Fruit fly (Drosophila melanogaster) whole organism, embryonic: ENCODE data around the gene Smvt.

Experiments
- Adf1 ChIP-seq: fragments of 200-800 bp; sonication (Bioruptor generic); IDR thresholded peaks from 2 replicates; pipeline ENCODE4 v1.3.6; 2022; ENCODE audit warnings: missing biosample characterization, missing genetic modification characterization
- C15 ChIP-seq: fragments of 200-800 bp; sonication (Bioruptor generic); IDR thresholded peaks from 3 replicates; pipeline ENCODE4 v1.3.6; 2022; ENCODE audit warnings: missing biosample characterization, missing genetic modification characterization
- CG10462 ChIP-seq: fragments of 200-800 bp; sonication (Bioruptor generic); optimal IDR thresholded peaks from 2 replicates; lab custom pipeline; 2016; ENCODE audit warnings: missing biosample characterization, missing genetic modification characterization
- CG13424 ChIP-seq: fragments of 200-800 bp; sonication (Bioruptor generic); optimal IDR thresholded peaks from 2 replicates; lab custom pipeline; 2019; ENCODE audit warnings: missing biosample characterization, mild to moderate bottlenecking, missing genetic modification characterization, moderate library complexity
- CG14860 ChIP-seq: fragments of 200-800 bp; sonication (Bioruptor generic); IDR thresholded peaks from 3 replicates; pipeline ENCODE4 v1.3.6; 2022; ENCODE audit warnings: missing biosample characterization, missing genetic modification characterization; ENCODE audit not compliant: partially characterized antibody
- CG15514 ChIP-seq: fragments of 200-800 bp; sonication (Bioruptor generic); optimal IDR thresholded peaks from 3 replicates; lab custom pipeline; 2017; ENCODE audit warnings: missing biosample characterization, missing genetic modification characterization, mild to moderate bottlenecking, moderate library complexity, missing genetic modification reagents
- CG17328 ChIP-seq: fragments of 200-800 bp; sonication (Bioruptor generic); IDR thresholded peaks from 2 replicates; pipeline ENCODE4 v1.3.6; 2022; ENCODE audit warnings: missing biosample characterization, missing genetic modification characterization
- CG30020 ChIP-seq: fragments of 200-800 bp; optimal IDR thresholded peaks from 2 replicates; lab custom pipeline; 2019; ENCODE audit warnings: missing biosample characterization, mild to moderate bottlenecking, missing genetic modification characterization, moderate library complexity
- CG32532 ChIP-seq: fragments of 200-800 bp; sonication (Bioruptor generic); IDR thresholded peaks from 2 replicates; pipeline ENCODE4 v1.3.6; 2022; ENCODE audit warnings: missing biosample characterization, missing genetic modification characterization
- CG34224 ChIP-seq: fragments of 200-800 bp; sonication (Bioruptor generic); IDR thresholded peaks from 3 replicates; pipeline ENCODE4 v1.3.6; 2022; ENCODE audit warnings: missing biosample characterization, missing genetic modification characterization; ENCODE audit not compliant: partially characterized antibody
- CG34376 ChIP-seq: fragments of 200-800 bp; sonication (Bioruptor generic); optimal IDR thresholded peaks from 2 replicates; lab custom pipeline; 2018; ENCODE audit warnings: missing biosample characterization, mild to moderate bottlenecking, missing genetic modification characterization
- CG34422 ChIP-seq: fragments of 200-800 bp; sonication (Bioruptor generic); IDR thresholded peaks from 3 replicates; pipeline ENCODE4 v1.3.6; 2022; ENCODE audit warnings: missing biosample characterization, missing genetic modification characterization
- CG6254 ChIP-seq: fragments of 200-800 bp; sonication (Bioruptor generic); optimal IDR thresholded peaks from 3 replicates; lab custom pipeline; 2017; ENCODE audit warnings: mild to moderate bottlenecking, missing biosample characterization, missing genetic modification reagents, missing genetic modification characterization
- CG6683 ChIP-seq: fragments of 200-800 bp; sonication (Bioruptor generic); optimal IDR thresholded peaks from 2 replicates; lab custom pipeline; 2017; ENCODE audit warnings: missing biosample characterization, mild to moderate bottlenecking, missing genetic modification characterization, missing genetic modification reagents
- CG7928 ChIP-seq: fragments of 200-800 bp; sonication (Bioruptor generic); optimal IDR thresholded peaks from 2 replicates; lab custom pipeline; 2017; ENCODE audit warnings: missing biosample characterization, mild to moderate bottlenecking, missing genetic modification characterization
- CTCF ChIP-seq: fragments of 200-800 bp; sonication (Bioruptor generic); optimal IDR thresholded peaks from 2 replicates; lab custom pipeline; 2017; ENCODE audit warnings: missing biosample characterization, mild to moderate bottlenecking, missing genetic modification characterization, moderate library complexity
- Ets97D ChIP-seq: fragments of 200-800 bp; sonication (Bioruptor generic); optimal IDR thresholded peaks from 3 replicates; lab custom pipeline; 2016; ENCODE audit warnings: missing biosample characterization, missing genetic modification characterization
- HmgD ChIP-seq: fragments of 200-800 bp; sonication (Bioruptor generic); optimal IDR thresholded peaks from 3 replicates; lab custom pipeline; 2016; ENCODE audit warnings: missing biosample characterization, missing genetic modification characterization
- Hr78 ChIP-seq, 2 experiments: fragments of 200-800 bp in 1 of 2; fragments of >200 bp in 1 of 2; sonication (Bioruptor generic) in 1 of 2; optimal IDR thresholded peaks; 2 replicates each; lab custom pipeline; 2017 to 2019; ENCODE audit warnings: missing biosample characterization in 2 of 2, missing genetic modification characterization in 2 of 2, mild to moderate bottlenecking in 1 of 2, moderate library complexity in 1 of 2
- Lim3 ChIP-seq: fragments of 200-800 bp; sonication (Bioruptor generic); IDR thresholded peaks from 2 replicates; pipeline ENCODE4 v1.3.6; 2022; ENCODE audit warnings: missing biosample characterization, missing genetic modification characterization
- Myb ChIP-seq: fragments of 200-800 bp; sonication (Bioruptor generic); optimal IDR thresholded peaks from 2 replicates; lab custom pipeline; 2016; ENCODE audit warnings: missing biosample characterization, missing genetic modification characterization
- Spps ChIP-seq: fragments of 200-800 bp; sonication (Bioruptor generic); optimal IDR thresholded peaks from 2 replicates; lab custom pipeline; 2018; ENCODE audit warnings: missing biosample characterization, mild to moderate bottlenecking, missing genetic modification characterization
- Xrp1 ChIP-seq: fragments of 200-800 bp; sonication (Bioruptor generic); IDR thresholded peaks from 2 replicates; pipeline ENCODE4 v1.3.6; 2022; ENCODE audit warnings: missing biosample characterization, missing genetic modification characterization
- abd-A ChIP-seq: fragments of 200-800 bp; sonication (Bioruptor generic); optimal IDR thresholded peaks from 3 replicates; lab custom pipeline; 2019; ENCODE audit warnings: missing biosample characterization, mild to moderate bottlenecking, missing genetic modification characterization, moderate library complexity
- ato ChIP-seq: fragments of 200-800 bp; sonication (Bioruptor generic); IDR thresholded peaks from 2 replicates; pipeline ENCODE4 v1.3.6; 2022; ENCODE audit warnings: missing biosample characterization, missing genetic modification characterization; ENCODE audit not compliant: partially characterized antibody
- cwo ChIP-seq: fragments of 200-800 bp; sonication (Bioruptor generic); optimal IDR thresholded peaks from 3 replicates; lab custom pipeline; 2017; ENCODE audit warnings: missing biosample characterization, missing genetic modification characterization, mild to moderate bottlenecking, moderate library complexity, missing genetic modification reagents
- ewg ChIP-seq: fragments of 200-800 bp; sonication (Bioruptor generic); optimal IDR thresholded peaks from 3 replicates; lab custom pipeline; 2017; ENCODE audit warnings: mild to moderate bottlenecking, missing biosample characterization, missing genetic modification reagents, missing genetic modification characterization
- ftz-f1 ChIP-seq: fragments of 200-800 bp; sonication (Bioruptor generic); optimal IDR thresholded peaks from 2 replicates; lab custom pipeline; 2016; ENCODE audit warnings: missing biosample characterization, missing genetic modification characterization
- gt ChIP-seq: fragments of 200-800 bp; sonication (Bioruptor generic); IDR thresholded peaks from 2 replicates; pipeline ENCODE4 v1.3.6; 2022; ENCODE audit warnings: missing biosample characterization, missing genetic modification characterization
- lbe ChIP-seq: fragments of 200-800 bp; sonication (Bioruptor generic); optimal IDR thresholded peaks from 2 replicates; lab custom pipeline; 2016; ENCODE audit warnings: missing biosample characterization, mild to moderate bottlenecking, missing genetic modification characterization
- lilli ChIP-seq: fragments of 200-800 bp; sonication (Bioruptor generic); optimal IDR thresholded peaks from 3 replicates; lab custom pipeline; 2016; ENCODE audit warnings: missing biosample characterization, missing genetic modification characterization
- lov ChIP-seq, 2 experiments: fragments of 200-800 bp in 1 of 2; fragments of >200 bp in 1 of 2; sonication (Bioruptor generic) in 1 of 2; IDR thresholded peaks in 1 of 2; optimal IDR thresholded peaks in 1 of 2; 2 replicates in 1 of 2; 3 replicates in 1 of 2; pipeline versions ENCODE4 v1.3.6 to Lab custom; 2017 to 2022; ENCODE audit warnings: missing biosample characterization in 1 of 2, missing genetic modification characterization in 1 of 2
- phol ChIP-seq: fragments of 200-800 bp; sonication (Bioruptor generic); optimal IDR thresholded peaks from 3 replicates; lab custom pipeline; 2018; ENCODE audit warnings: missing biosample characterization, mild to moderate bottlenecking, missing genetic modification characterization, moderate library complexity
- pzg ChIP-seq: fragments of 200-800 bp; sonication (Bioruptor generic); optimal IDR thresholded peaks from 3 replicates; lab custom pipeline; 2018; ENCODE audit warnings: missing biosample characterization, mild to moderate bottlenecking, missing genetic modification characterization, moderate library complexity
- repo ChIP-seq: fragments of 200-800 bp; sonication (Bioruptor generic); optimal IDR thresholded peaks from 2 replicates; lab custom pipeline; 2016; ENCODE audit warnings: missing biosample characterization, missing genetic modification characterization
- sisA ChIP-seq: fragments of 200-800 bp; sonication (Bioruptor generic); IDR thresholded peaks from 2 replicates; pipeline ENCODE4 v1.3.6; 2022; ENCODE audit warnings: missing biosample characterization, missing genetic modification characterization
- sob ChIP-seq: fragments of 200-800 bp; sonication (Bioruptor generic); IDR thresholded peaks from 2 replicates; pipeline ENCODE4 v1.3.6; 2022; ENCODE audit warnings: missing biosample characterization, missing genetic modification characterization
- stwl ChIP-seq: fragments of 200-800 bp; sonication (Bioruptor generic); optimal IDR thresholded peaks from 3 replicates; lab custom pipeline; 2018; ENCODE audit warnings: missing biosample characterization, mild to moderate bottlenecking, missing genetic modification characterization, moderate library complexity
- tup ChIP-seq: fragments of 200-800 bp; sonication (Bioruptor generic); optimal IDR thresholded peaks from 2 replicates; lab custom pipeline; 2016; ENCODE audit warnings: missing biosample characterization, mild to moderate bottlenecking, missing genetic modification characterization, moderate library complexity
- tx ChIP-seq: fragments of 200-800 bp; sonication (Bioruptor generic); optimal IDR thresholded peaks from 2 replicates; lab custom pipeline; 2016; ENCODE audit warnings: missing biosample characterization, missing genetic modification characterization
- vnd ChIP-seq: fragments of 200-800 bp; sonication (Bioruptor generic); IDR thresholded peaks from 3 replicates; pipeline ENCODE4 v1.3.6; 2022; ENCODE audit warnings: missing biosample characterization, missing genetic modification characterization; ENCODE audit not compliant: partially characterized antibody
- zen2 ChIP-seq: fragments of 200-800 bp; sonication (Bioruptor generic); IDR thresholded peaks from 3 replicates; pipeline ENCODE4 v1.3.6; 2022; ENCODE audit warnings: missing biosample characterization, missing genetic modification characterization; ENCODE audit not compliant: partially characterized antibody
- zfh1 ChIP-seq: fragments of 200-800 bp; sonication (Bioruptor generic); IDR thresholded peaks from 3 replicates; pipeline ENCODE4 v1.3.6; 2022; ENCODE audit warnings: missing biosample characterization, missing genetic modification characterization

Smvt gene

dm6 chr3R:31794457-31794856, 33.1 kb upstream of the Smvt start (continued):
- TF ChIP-seq ewg (GFP tag; lab: Kevin White, UChicago) (peak; percentile 24), lov (optimal IDR thresholded peaks at IDR 0.05; lab: Kevin White, UChicago) (no peak), lov (GFP tag; IDR thresholded peaks at IDR 0.05; lab: Robert Waterston, UW) (0 out of 3 replicates have a peak, but pooled peaks have one; percentile 13), CTCF (peak; percentile 66), CG6254 (GFP tag; lab: Kevin White, UChicago) (no peak), HmgD (peak; percentile 4), CG15514 (GFP tag; lab: Kevin White, UChicago) (peak; percentile 81), Xrp1 (no peak), Ets97D (GFP tag; lab: Kevin White, UChicago) (peak; percentile 59), lbe (no peak), zen2 (GFP tag; lab: Robert Waterston, UW) (0 out of 3 replicates have a peak, but pooled peaks have one; percentile 62), CG7928 (peak; percentile 81), Spps (tag; lab: Kevin White, UChicago) (no peak), cwo (GFP tag; lab: Kevin White, UChicago) (peak; percentile 87), vnd (GFP tag; lab: Robert Waterston, UW) (no peak), C15 (GFP tag; lab: Robert Waterston, UW) (no peak), CG6683 (no peak), Lim3 (GFP tag; lab: Robert Waterston, UW) (no peak), phol (tag; lab: Kevin White, UChicago) (peak; percentile 9), repo (GFP tag; lab: Kevin White, UChicago) (no peak), CG34422 (GFP tag; lab: Robert Waterston, UW) (peak; percentile 71; the same call in 1 of the 3 replicates), Myb (GFP tag; lab: Kevin White, UChicago) (no peak), zfh1 (GFP tag; lab: Robert Waterston, UW) (0 out of 3 replicates have a peak, but pooled peaks have one; percentile 10), tx (no peak), CG17328 (GFP tag; lab: Robert Waterston, UW) (no peak), sisA (GFP tag; lab: Robert Waterston, UW) (no peak), CG30020 (tag; lab: Kevin White, UChicago) (peak; percentile 54), CG13424 (no peak), CG32532 (GFP tag; lab: Robert Waterston, UW) (0 out of 2 replicates have a peak, but pooled peaks have one; percentile 15), ato (GFP tag; lab: Robert Waterston, UW) (peak; percentile 22; the same call in 1 of the 2 replicates), Hr78 (GFP tag; optimal IDR thresholded peaks at IDR 0.05; lab: Kevin White, UChicago) (no peak), lilli (GFP tag; lab: Kevin White, UChicago) (no peak), CG34376 (GFP tag; lab: Kevin White, UChicago) (peak; percentile 23), CG34224 (GFP tag; lab: Robert Waterston, UW) (peak; percentile 23; the same call in 1 of the 3 replicates), tup (GFP tag; lab: Kevin White, UChicago) (no peak), pzg (peak; percentile 77), Adf1 (peak; percentile 45), abd-A (no peak), gt (GFP tag; lab: Robert Waterston, UW) (no peak), CG14860 (no peak), sob (no peak; the same call in 1 of the 2 replicates), CG10462 (GFP tag; lab: Kevin White, UChicago) (no peak), stwl (tag; lab: Kevin White, UChicago) (peak; percentile 35), ftz-f1 (GFP tag; lab: Kevin White, UChicago) (no peak)
